Worm (Caenorhabditis elegans) whole organism, L4/young adult: ENCODE results near the gene F53F8.6.

Experiments used
- W03F9.2 ChIP-seq: fragments of 150-350 bp; optimal IDR thresholded peaks from 2 replicates; lab custom pipeline; 2014; ENCODE audit warnings: missing biosample characterization, missing genetic modification characterization
- dao-5 ChIP-seq: sonication (generic microtip); optimal IDR thresholded peaks from 2 replicates; lab custom pipeline; 2016; ENCODE audit warnings: missing genotype, missing genetic modification characterization, moderate library complexity, missing compliant biosample characterization
- him-1 ChIP-seq: sonication (generic microtip); optimal IDR thresholded peaks from 2 replicates; lab custom pipeline; 2016; ENCODE audit warnings: missing genotype, missing genetic modification reagents, missing genetic modification characterization, missing compliant biosample characterization

The F53F8.6 gene

DNA sequence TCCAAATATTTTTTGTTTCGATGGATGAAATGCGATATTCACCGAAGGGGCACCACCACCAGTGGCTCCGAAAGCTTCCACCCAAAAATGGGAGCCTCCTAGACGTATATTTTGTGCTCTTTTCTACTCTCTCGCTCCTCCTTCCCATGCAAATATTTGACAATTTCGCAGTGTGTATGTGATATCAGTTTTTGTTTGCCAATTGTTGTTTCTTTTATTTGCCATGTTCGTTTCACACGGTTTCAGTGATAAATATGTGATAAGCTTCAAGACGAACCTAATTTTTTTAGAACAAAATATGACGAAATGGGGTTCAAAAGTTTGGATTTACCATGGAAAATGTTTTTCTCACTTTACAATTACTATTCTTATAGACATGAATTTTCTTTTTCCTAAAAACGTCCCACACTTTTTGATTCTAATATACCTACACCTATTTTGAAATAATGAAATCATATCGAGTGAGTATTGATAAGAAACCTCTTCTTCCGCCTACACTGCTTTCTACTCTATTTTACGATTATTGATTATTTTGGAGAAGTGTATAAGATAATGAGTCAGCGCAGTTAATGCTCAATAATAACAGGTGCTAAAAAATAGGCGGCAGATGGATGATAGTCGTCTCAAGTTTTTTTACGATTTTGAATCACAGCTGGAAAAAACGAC is 49.9 kb downstream of the F53F8.6 start:
- TF ChIP-seq dao-5 (tag; lab: Kevin White, UChicago), result no peak
- no peak for TF ChIP-seq him-1 (tag; lab: Kevin White, UChicago)
- TF ChIP-seq W03F9.2 (tag; lab: Kevin White, UChicago), result no peak

DNA sequence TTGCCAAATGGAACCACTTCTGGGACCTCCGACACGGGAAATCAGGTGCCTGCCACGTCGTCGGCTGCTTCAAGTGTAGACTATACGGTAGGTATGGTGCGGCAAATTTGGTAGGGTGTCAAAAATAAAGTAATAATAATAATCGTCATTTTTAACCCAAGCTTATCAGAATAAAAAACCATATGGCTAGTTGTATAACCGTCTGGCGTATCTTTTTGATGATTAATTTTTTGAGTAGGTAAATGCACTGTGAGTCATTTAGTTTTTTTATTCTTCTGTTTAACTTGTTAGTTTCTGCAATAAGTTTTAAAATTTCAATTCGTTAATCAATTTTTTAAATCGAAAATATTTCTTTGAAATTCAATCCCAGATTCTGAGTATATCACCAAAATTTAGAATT is 51.5 kb downstream of the F53F8.6 start:
- TF ChIP-seq him-1 (tag; lab: Kevin White, UChicago) (no peak), dao-5 (tag; lab: Kevin White, UChicago) (no peak), W03F9.2 (tag; lab: Kevin White, UChicago) (no peak)

DNA sequence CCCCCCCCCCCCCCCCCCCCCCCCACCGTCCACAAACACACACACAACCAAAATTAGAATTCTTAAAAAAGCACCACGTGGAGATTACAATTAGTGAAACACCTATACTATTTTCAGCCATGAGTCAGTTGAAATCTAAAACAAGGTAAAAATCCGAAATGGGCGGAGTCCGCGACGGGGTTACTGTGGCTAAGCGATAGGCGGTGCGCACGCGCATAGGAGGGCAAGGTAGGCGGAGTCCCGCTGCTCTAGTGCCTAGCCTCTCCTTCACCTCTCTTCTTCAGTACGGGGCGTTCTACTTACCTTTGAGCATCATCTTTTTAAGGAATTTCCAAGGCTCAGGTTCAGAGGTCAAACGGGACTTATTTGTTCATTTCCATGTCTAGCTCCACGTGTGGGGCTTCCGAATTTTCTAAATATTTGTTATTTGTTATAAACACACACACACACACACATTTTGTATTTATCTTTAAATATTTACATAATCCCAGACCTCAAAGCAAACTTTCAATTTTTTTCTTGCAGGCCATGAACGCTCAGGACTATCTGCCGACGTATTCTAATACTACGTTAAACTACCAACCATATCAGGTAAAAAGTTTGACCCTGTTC is 52.5 kb downstream of the F53F8.6 start:
- TF ChIP-seq him-1 (tag; lab: Kevin White, UChicago) (no peak), W03F9.2 (tag; lab: Kevin White, UChicago) (no peak), dao-5 (tag; lab: Kevin White, UChicago) (no peak)

DNA sequence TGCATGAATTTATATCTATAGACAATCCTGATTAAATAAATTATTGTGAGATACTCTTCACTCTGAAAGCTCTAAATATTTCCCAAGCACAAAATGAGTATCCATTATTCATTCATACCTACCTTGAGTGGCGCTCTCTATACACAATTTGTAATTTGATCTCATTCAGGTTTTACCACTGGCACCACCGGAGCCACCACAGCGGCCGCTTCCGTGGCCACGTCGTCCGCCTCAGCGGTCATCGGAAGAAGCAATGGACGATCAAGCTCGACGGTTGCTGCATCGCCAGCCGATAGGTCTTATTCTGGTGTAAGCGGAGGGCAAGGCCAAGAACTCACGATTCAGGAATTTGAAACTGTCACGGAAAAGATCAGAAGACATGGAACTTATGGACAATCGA is 53.2 kb downstream of the F53F8.6 start:
- no peak for TF ChIP-seq W03F9.2 (tag; lab: Kevin White, UChicago)
- no peak for TF ChIP-seq dao-5 (tag; lab: Kevin White, UChicago)
- no peak for TF ChIP-seq him-1 (tag; lab: Kevin White, UChicago)

DNA sequence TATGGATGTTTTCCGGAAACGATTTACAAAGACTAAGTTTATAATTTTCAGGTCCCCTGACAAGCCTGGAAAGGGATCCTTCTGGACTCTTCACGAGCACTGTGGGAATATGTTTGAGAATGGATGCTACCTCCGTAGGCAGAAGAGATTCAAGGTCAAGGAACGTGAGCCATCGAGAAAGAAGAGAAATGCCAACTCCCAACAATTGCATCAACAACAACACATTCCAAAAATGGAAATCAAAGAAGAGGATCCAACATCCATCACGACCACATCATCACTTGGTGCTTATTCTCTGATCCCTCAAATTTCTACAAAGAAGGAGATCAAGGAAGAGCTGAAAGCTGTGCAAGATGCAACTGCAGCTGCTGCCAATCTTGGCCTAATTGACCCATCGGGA is 54.1 kb downstream of the F53F8.6 start:
- TF ChIP-seq him-1 (tag; lab: Kevin White, UChicago), result no peak
- TF ChIP-seq W03F9.2 (tag; lab: Kevin White, UChicago), result no peak
- no peak for TF ChIP-seq dao-5 (tag; lab: Kevin White, UChicago)
